Fruit fly (Drosophila melanogaster) whole organism, embryonic: ENCODE data around the gene CG8673.
A peak's percentile ranks its signal among the peaks of the same experiment; 100 is the strongest.

ENCODE experiments used
- ATbp ChIP-seq: fragments of 200-800 bp; sonication (Bioruptor generic); optimal IDR thresholded peaks from 2 replicates; lab custom pipeline; 2017; ENCODE audit warnings: missing biosample characterization, mild to moderate bottlenecking, missing genetic modification characterization, missing genetic modification reagents
- CG10267 ChIP-seq: fragments of 200-800 bp; sonication (Bioruptor generic); optimal IDR thresholded peaks from 2 replicates; lab custom pipeline; 2018; ENCODE audit warnings: missing biosample characterization, mild to moderate bottlenecking, missing genetic modification characterization, moderate library complexity
- CG12071 ChIP-seq: fragments of 200-800 bp; sonication (Bioruptor generic); optimal IDR thresholded peaks from 3 replicates; lab custom pipeline; 2018; ENCODE audit warnings: missing biosample characterization, mild to moderate bottlenecking, missing genetic modification characterization
- CG12391 ChIP-seq: fragments of 200-800 bp; sonication (Bioruptor generic); optimal IDR thresholded peaks from 3 replicates; lab custom pipeline; 2018; ENCODE audit warnings: missing biosample characterization, mild to moderate bottlenecking, missing genetic modification characterization, moderate library complexity
- CG12744 ChIP-seq: fragments of 200-800 bp; sonication (Bioruptor generic); optimal IDR thresholded peaks from 2 replicates; lab custom pipeline; 2016; ENCODE audit warnings: missing biosample characterization, missing genetic modification characterization
- CG13123 ChIP-seq: fragments of 200-800 bp; sonication (Bioruptor generic); optimal IDR thresholded peaks from 2 replicates; lab custom pipeline; 2016; ENCODE audit warnings: missing biosample characterization, missing genetic modification characterization
- CG13424 ChIP-seq: fragments of 200-800 bp; sonication (Bioruptor generic); optimal IDR thresholded peaks from 2 replicates; lab custom pipeline; 2019; ENCODE audit warnings: missing biosample characterization, mild to moderate bottlenecking, missing genetic modification characterization, moderate library complexity
- CG13894 ChIP-seq: fragments of 200-800 bp; sonication (Bioruptor generic); optimal IDR thresholded peaks from 3 replicates; lab custom pipeline; 2018; ENCODE audit warnings: missing biosample characterization, mild to moderate bottlenecking, missing genetic modification characterization, moderate library complexity
- CG14965 ChIP-seq: fragments of 200-800 bp; sonication (Bioruptor generic); optimal IDR thresholded peaks from 2 replicates; lab custom pipeline; 2016; ENCODE audit warnings: missing biosample characterization, missing genetic modification characterization, borderline replicate concordance
- CG16813 ChIP-seq: fragments of 200-800 bp; sonication (Bioruptor generic); IDR thresholded peaks from 3 replicates; pipeline ENCODE4 v1.3.6; 2022; ENCODE audit warnings: missing biosample characterization, missing genetic modification characterization; ENCODE audit not compliant: partially characterized antibody
- CG2120 ChIP-seq: fragments of 200-800 bp; sonication (Bioruptor generic); optimal IDR thresholded peaks from 3 replicates; lab custom pipeline; 2016; ENCODE audit warnings: missing biosample characterization, missing genetic modification characterization
- CG2875 ChIP-seq: fragments of 200-800 bp; sonication (Bioruptor generic); optimal IDR thresholded peaks from 2 replicates; lab custom pipeline; 2017; ENCODE audit warnings: missing biosample characterization, mild to moderate bottlenecking, missing genetic modification characterization, missing genetic modification reagents
- CG6254 ChIP-seq: fragments of 200-800 bp; sonication (Bioruptor generic); optimal IDR thresholded peaks from 3 replicates; lab custom pipeline; 2017; ENCODE audit warnings: mild to moderate bottlenecking, missing biosample characterization, missing genetic modification reagents, missing genetic modification characterization
- CG6765 ChIP-seq: fragments of 200-800 bp; sonication (Bioruptor generic); optimal IDR thresholded peaks from 3 replicates; lab custom pipeline; 2017; ENCODE audit warnings: missing biosample characterization, mild to moderate bottlenecking, missing genetic modification characterization
- CG8944 ChIP-seq: fragments of 200-800 bp; sonication (Bioruptor generic); optimal IDR thresholded peaks from 3 replicates; lab custom pipeline; 2016; ENCODE audit warnings: missing biosample characterization, missing genetic modification characterization
- CG9932 ChIP-seq: fragments of 200-800 bp; sonication (Bioruptor generic); IDR thresholded peaks from 2 replicates; pipeline ENCODE4 v1.3.6; 2022; ENCODE audit warnings: missing biosample characterization, missing genetic modification characterization
- CTCF ChIP-seq: fragments of 200-800 bp; sonication (Bioruptor generic); optimal IDR thresholded peaks from 2 replicates; lab custom pipeline; 2017; ENCODE audit warnings: missing biosample characterization, mild to moderate bottlenecking, missing genetic modification characterization, moderate library complexity
- Dek ChIP-seq: fragments of 200-800 bp; sonication (Bioruptor generic); optimal IDR thresholded peaks from 3 replicates; lab custom pipeline; 2019; ENCODE audit warnings: missing biosample characterization, mild to moderate bottlenecking, missing genetic modification characterization, moderate library complexity
- ERR ChIP-seq: fragments of 200-800 bp; sonication (Bioruptor generic); optimal IDR thresholded peaks from 2 replicates; lab custom pipeline; 2016; ENCODE audit warnings: missing biosample characterization, missing genetic modification characterization
- HHEX ChIP-seq: fragments of 200-800 bp; sonication (Bioruptor generic); optimal IDR thresholded peaks from 3 replicates; lab custom pipeline; 2017; ENCODE audit warnings: missing biosample characterization, mild to moderate bottlenecking, missing genetic modification characterization, missing genetic modification reagents
- HLH3B ChIP-seq: fragments of 200-800 bp; sonication (Bioruptor generic); IDR thresholded peaks from 2 replicates; pipeline ENCODE4 v1.3.6; 2022; ENCODE audit warnings: missing biosample characterization, missing genetic modification characterization
- HLH4C ChIP-seq: fragments of 200-800 bp; sonication (Bioruptor generic); IDR thresholded peaks from 3 replicates; pipeline ENCODE4 v1.3.6; 2022; ENCODE audit warnings: missing biosample characterization, missing genetic modification characterization; ENCODE audit not compliant: partially characterized antibody
- MTF-1 ChIP-seq: fragments of 200-800 bp; sonication (Bioruptor generic); optimal IDR thresholded peaks from 2 replicates; lab custom pipeline; 2018; ENCODE audit warnings: missing biosample characterization, mild to moderate bottlenecking, missing genetic modification characterization, borderline replicate concordance
- NFAT ChIP-seq: fragments of 200-800 bp; sonication (Bioruptor generic); IDR thresholded peaks from 2 replicates; pipeline ENCODE4 v1.3.6; 2022; ENCODE audit warnings: missing biosample characterization, missing genetic modification characterization
- Nf-YA ChIP-seq: fragments of 200-800 bp; sonication (Bioruptor generic); IDR thresholded peaks from 2 replicates; pipeline ENCODE4 v1.3.6; 2022; ENCODE audit warnings: missing biosample characterization, missing genetic modification characterization
- Oaz ChIP-seq: fragments of 200-800 bp; sonication (Bioruptor generic); IDR thresholded peaks from 2 replicates; pipeline ENCODE4 v1.3.6; 2022; ENCODE audit warnings: missing biosample characterization, missing genetic modification characterization
- Rx ChIP-seq: fragments of 200-800 bp; sonication (Bioruptor generic); IDR thresholded peaks from 2 replicates; pipeline ENCODE4 v1.3.6; 2022; ENCODE audit warnings: missing biosample characterization, missing genetic modification characterization
- Sin3A ChIP-seq: fragments of >200 bp; optimal IDR thresholded peaks from 2 replicates; lab custom pipeline; 2018
- Stat92E ChIP-seq, 3 experiments: fragments of >200 bp in 2 of 3; fragments of 200-800 bp in 1 of 3; sonication (Bioruptor generic) in 1 of 3; optimal IDR thresholded peaks; 2 replicates each; lab custom pipeline; 2017 to 2019; ENCODE audit warnings: missing biosample characterization in 3 of 3, missing genetic modification characterization in 3 of 3, mild to moderate bottlenecking in 1 of 3, moderate library complexity in 1 of 3
- Tbp ChIP-seq: fragments of >200 bp; optimal IDR thresholded peaks from 2 replicates; lab custom pipeline; 2018; ENCODE audit warnings: missing biosample characterization, missing genetic modification characterization
- ac ChIP-seq: fragments of 200-800 bp; sonication (Bioruptor generic); optimal IDR thresholded peaks from 3 replicates; lab custom pipeline; 2017; ENCODE audit warnings: missing biosample characterization, mild to moderate bottlenecking, missing genetic modification characterization
- amos ChIP-seq: fragments of 200-800 bp; sonication (Bioruptor generic); IDR thresholded peaks from 2 replicates; pipeline ENCODE4 v1.3.6; 2022; ENCODE audit warnings: missing biosample characterization, missing genetic modification characterization; ENCODE audit not compliant: partially characterized antibody
- cas ChIP-seq: fragments of 200-800 bp; sonication (Bioruptor generic); IDR thresholded peaks from 2 replicates; pipeline ENCODE4 v1.3.6; 2022; ENCODE audit warnings: missing biosample characterization, missing genetic modification characterization
- caup ChIP-seq: fragments of 200-800 bp; sonication (Bioruptor generic); optimal IDR thresholded peaks from 3 replicates; lab custom pipeline; 2017; ENCODE audit warnings: missing biosample characterization, mild to moderate bottlenecking, missing genetic modification characterization, moderate library complexity; ENCODE audit not compliant: severe bottlenecking
- cg ChIP-seq: fragments of 200-800 bp; sonication (Bioruptor generic); optimal IDR thresholded peaks from 3 replicates; lab custom pipeline; 2019; ENCODE audit warnings: missing biosample characterization, mild to moderate bottlenecking, missing genetic modification characterization, moderate library complexity
- chinmo ChIP-seq: fragments of 200-800 bp; sonication (Bioruptor generic); IDR thresholded peaks from 4 replicates; pipeline ENCODE4 v1.3.6; 2022; ENCODE audit warnings: missing biosample characterization, missing genetic modification characterization; ENCODE audit not compliant: partially characterized antibody
- corto ChIP-seq: fragments of 200-800 bp; sonication (Bioruptor generic); optimal IDR thresholded peaks from 2 replicates; lab custom pipeline; 2016; ENCODE audit warnings: missing biosample characterization, mild to moderate bottlenecking, missing genetic modification characterization, moderate library complexity
- disco-r ChIP-seq: fragments of 200-800 bp; sonication (Bioruptor generic); optimal IDR thresholded peaks from 2 replicates; lab custom pipeline; 2016; ENCODE audit warnings: missing biosample characterization, missing genetic modification characterization
- en ChIP-seq: fragments of 200-800 bp; sonication (Bioruptor generic); optimal IDR thresholded peaks from 2 replicates; lab custom pipeline; 2016; ENCODE audit warnings: missing biosample characterization, missing genetic modification characterization
- exex ChIP-seq: fragments of 200-800 bp; sonication (Bioruptor generic); optimal IDR thresholded peaks from 4 replicates; lab custom pipeline; 2018; ENCODE audit warnings: missing biosample characterization, mild to moderate bottlenecking, missing genetic modification characterization, moderate library complexity
- eyg ChIP-seq: fragments of 200-800 bp; sonication (Bioruptor generic); optimal IDR thresholded peaks from 3 replicates; lab custom pipeline; 2016; ENCODE audit warnings: missing biosample characterization, missing genetic modification characterization
- hb ChIP-seq: fragments of 200-800 bp; sonication (Bioruptor generic); IDR thresholded peaks from 3 replicates; pipeline ENCODE4 v1.3.6; 2022; ENCODE audit warnings: missing biosample characterization, missing genetic modification characterization; ENCODE audit not compliant: partially characterized antibody
- insv ChIP-seq, 2 experiments: fragments of 200-800 bp; sonication (Bioruptor generic); optimal IDR thresholded peaks; 3 replicates each; lab custom pipeline; 2016 to 2018; ENCODE audit warnings: missing biosample characterization in 2 of 2, missing genetic modification characterization in 2 of 2
- mirr ChIP-seq: fragments of 200-800 bp; sonication (Bioruptor generic); optimal IDR thresholded peaks from 3 replicates; lab custom pipeline; 2018; ENCODE audit warnings: missing biosample characterization, mild to moderate bottlenecking, missing genetic modification characterization
- psq ChIP-seq: fragments of 200-800 bp; sonication (Bioruptor generic); optimal IDR thresholded peaks from 2 replicates; lab custom pipeline; 2017; ENCODE audit warnings: missing biosample characterization, missing genetic modification characterization
- sens ChIP-seq: fragments of 200-800 bp; sonication (Bioruptor generic); peaks from one replicate; lab custom pipeline; 2016; ENCODE audit warnings: missing biosample characterization, missing genetic modification characterization
- slou ChIP-seq: fragments of 200-800 bp; sonication (Bioruptor generic); optimal IDR thresholded peaks from 3 replicates; lab custom pipeline; 2016; ENCODE audit warnings: missing biosample characterization, missing genetic modification characterization
- tio ChIP-seq: fragments of 200-800 bp; sonication (Bioruptor generic); optimal IDR thresholded peaks from 2 replicates; lab custom pipeline; 2017; ENCODE audit warnings: missing biosample characterization, missing genetic modification characterization, inconsistent platforms
- trem ChIP-seq: fragments of 200-800 bp; optimal IDR thresholded peaks from 3 replicates; lab custom pipeline; 2019; ENCODE audit warnings: missing biosample characterization, mild to moderate bottlenecking, missing genetic modification characterization, moderate library complexity
- wek ChIP-seq: fragments of 200-800 bp; sonication (Bioruptor generic); optimal IDR thresholded peaks from 3 replicates; lab custom pipeline; 2018; ENCODE audit warnings: missing biosample characterization, mild to moderate bottlenecking, missing genetic modification characterization, moderate library complexity
- zen2 ChIP-seq: fragments of 200-800 bp; sonication (Bioruptor generic); IDR thresholded peaks from 3 replicates; pipeline ENCODE4 v1.3.6; 2022; ENCODE audit warnings: missing biosample characterization, missing genetic modification characterization; ENCODE audit not compliant: partially characterized antibody

The CG8673 gene

dm6 chr2L:8097461-8097860 is 26.7 kb upstream of the CG8673 start (continued):
- peak; percentile 29 for TF ChIP-seq ac (GFP tag; lab: Kevin White, UChicago)
- no peak for TF ChIP-seq CG8944 (GFP tag; lab: Kevin White, UChicago)
- TF ChIP-seq Nf-YA, result no peak
- TF ChIP-seq psq, result no peak
- TF ChIP-seq CG16813 (GFP tag; lab: Robert Waterston, UW), result no peak
- no peak for TF ChIP-seq insv (GFP tag; optimal IDR thresholded peaks at IDR 0.05; lab: Kevin White, UChicago)
- TF ChIP-seq CG2875, result peak; percentile 65
- no peak for TF ChIP-seq amos (GFP tag; lab: Robert Waterston, UW)
- TF ChIP-seq CG12071 (GFP tag; lab: Kevin White, UChicago), result peak; percentile 78
- TF ChIP-seq exex (tag; lab: Kevin White, UChicago), result peak; percentile 36
- peak; percentile 79 for TF ChIP-seq HHEX (GFP tag; lab: Kevin White, UChicago)
- no peak for TF ChIP-seq sens (GFP tag; lab: Kevin White, UChicago)
- TF ChIP-seq CG12391 (tag; lab: Kevin White, UChicago), result peak; percentile 45
- TF ChIP-seq NFAT, result peak; percentile 53; the same call in 1 of the 2 replicates
- no peak for TF ChIP-seq Tbp (GFP tag; lab: Kevin White, UChicago)
- TF ChIP-seq trem (tag; lab: Kevin White, UChicago), result no peak
- TF ChIP-seq disco-r (GFP tag; lab: Kevin White, UChicago), result no peak
- peak; percentile 66 for TF ChIP-seq mirr (GFP tag; lab: Kevin White, UChicago)
- TF ChIP-seq CTCF (GFP tag; lab: Kevin White, UChicago), result peak; percentile 12
- TF ChIP-seq ATbp (GFP tag; lab: Kevin White, UChicago), result peak; percentile 67
- TF ChIP-seq CG12744 (GFP tag; lab: Kevin White, UChicago), result no peak
- peak; percentile 50 for TF ChIP-seq CG13424 (tag; lab: Kevin White, UChicago)
- no peak for TF ChIP-seq HLH3B (GFP tag; lab: Robert Waterston, UW)
- TF ChIP-seq CG6765 (GFP tag; lab: Kevin White, UChicago), result peak; percentile 76
- no peak for TF ChIP-seq CG10267 (tag; lab: Kevin White, UChicago)
- TF ChIP-seq Stat92E (GFP tag; optimal IDR thresholded peaks at IDR 0.05; lab: Kevin White, UChicago), result no peak
- no peak for TF ChIP-seq CG9932 (GFP tag; lab: Robert Waterston, UW)
- peak; percentile 72 for TF ChIP-seq wek
- no peak for TF ChIP-seq hb (GFP tag; lab: Robert Waterston, UW)
- no peak for TF ChIP-seq Rx (GFP tag; lab: Robert Waterston, UW)
- TF ChIP-seq CG14965 (GFP tag; lab: Kevin White, UChicago), result no peak
- TF ChIP-seq cas (GFP tag; lab: Robert Waterston, UW), result no peak
- no peak for TF ChIP-seq eyg
- TF ChIP-seq CG13894 (tag; lab: Kevin White, UChicago), result peak; percentile 46
- peak; percentile 18 for TF ChIP-seq CG2120
- no peak for TF ChIP-seq corto (GFP tag; lab: Kevin White, UChicago)
- TF ChIP-seq Dek, result peak; percentile 21
- TF ChIP-seq caup (GFP tag; lab: Kevin White, UChicago), result peak; percentile 84
- TF ChIP-seq CG6254 (GFP tag; lab: Kevin White, UChicago), result peak; percentile 7
- no peak for TF ChIP-seq en (GFP tag; lab: Kevin White, UChicago)
- TF ChIP-seq tio, result no peak
- TF ChIP-seq CG13123 (GFP tag; lab: Kevin White, UChicago), result no peak
- TF ChIP-seq slou, result no peak
- TF ChIP-seq Oaz (GFP tag; lab: Robert Waterston, UW), result no peak
- TF ChIP-seq MTF-1 (GFP tag; lab: Kevin White, UChicago), result peak; percentile 45
- peak; percentile 46 for TF ChIP-seq cg (GFP tag; lab: Kevin White, UChicago)
- no peak for TF ChIP-seq ERR (GFP tag; lab: Kevin White, UChicago)
- TF ChIP-seq Sin3A (lab: Kevin White, UChicago), result no peak
- no peak for TF ChIP-seq HLH4C
- no peak for TF ChIP-seq zen2 (GFP tag; lab: Robert Waterston, UW)
- peak; percentile 67; the same call in 1 of the 4 replicates for TF ChIP-seq chinmo
